Fruit fly (Drosophila melanogaster) whole organism, embryonic: ENCODE measurements around the gene Sf3b2.

ENCODE experiments used
- CG10431 ChIP-seq: fragments of 200-800 bp; sonication (Bioruptor generic); optimal IDR thresholded peaks from 3 replicates; lab custom pipeline; 2018; ENCODE audit warnings: missing biosample characterization, mild to moderate bottlenecking, missing genetic modification characterization
- CG10979 ChIP-seq: fragments of 200-800 bp; sonication (Bioruptor generic); optimal IDR thresholded peaks from 2 replicates; lab custom pipeline; 2018; ENCODE audit warnings: missing biosample characterization, mild to moderate bottlenecking, missing genetic modification characterization, moderate library complexity
- CG11093 ChIP-seq: fragments of 200-800 bp; sonication (Bioruptor generic); IDR thresholded peaks from 3 replicates; pipeline ENCODE4 v1.3.6; 2022; ENCODE audit warnings: missing biosample characterization, missing genetic modification characterization
- CG11560 ChIP-seq: fragments of 200-800 bp; sonication (Bioruptor generic); IDR thresholded peaks from 3 replicates; pipeline ENCODE4 v1.3.6; 2022; ENCODE audit warnings: missing biosample characterization, missing genetic modification characterization
- CG12219 ChIP-seq: fragments of 200-800 bp; sonication (Bioruptor generic); optimal IDR thresholded peaks from 3 replicates; lab custom pipeline; 2018; ENCODE audit warnings: missing biosample characterization, mild to moderate bottlenecking, missing genetic modification characterization
- CG17186 ChIP-seq: fragments of 200-800 bp; sonication (Bioruptor generic); optimal IDR thresholded peaks from 3 replicates; lab custom pipeline; 2017; ENCODE audit warnings: missing biosample characterization, missing genetic modification reagents, missing genetic modification characterization
- CG17829 ChIP-seq: fragments of 200-800 bp; optimal IDR thresholded peaks from 2 replicates; lab custom pipeline; 2019; ENCODE audit warnings: missing biosample characterization, mild to moderate bottlenecking, missing genetic modification characterization, moderate library complexity
- CG18262 ChIP-seq: fragments of 200-800 bp; optimal IDR thresholded peaks from 3 replicates; lab custom pipeline; 2019; ENCODE audit warnings: missing biosample characterization, mild to moderate bottlenecking, missing genetic modification characterization, moderate library complexity
- CG1832 ChIP-seq: fragments of 200-800 bp; sonication (Bioruptor generic); optimal IDR thresholded peaks from 2 replicates; lab custom pipeline; 2017; ENCODE audit warnings: missing biosample characterization, mild to moderate bottlenecking, missing genetic modification characterization, inconsistent platforms
- CG30020 ChIP-seq: fragments of 200-800 bp; optimal IDR thresholded peaks from 2 replicates; lab custom pipeline; 2019; ENCODE audit warnings: missing biosample characterization, mild to moderate bottlenecking, missing genetic modification characterization, moderate library complexity
- CG30403 ChIP-seq: fragments of 200-800 bp; sonication (Bioruptor generic); optimal IDR thresholded peaks from 3 replicates; lab custom pipeline; 2016; ENCODE audit warnings: missing biosample characterization, missing genetic modification characterization
- CG4282 ChIP-seq: fragments of 200-800 bp; sonication (Bioruptor generic); optimal IDR thresholded peaks from 2 replicates; lab custom pipeline; 2016; ENCODE audit warnings: missing biosample characterization, missing genetic modification characterization
- CG4707 ChIP-seq: fragments of 200-800 bp; sonication (Bioruptor generic); optimal IDR thresholded peaks from 2 replicates; lab custom pipeline; 2018; ENCODE audit warnings: missing biosample characterization, mild to moderate bottlenecking, missing genetic modification characterization, moderate library complexity
- CG4730 ChIP-seq: fragments of 200-800 bp; sonication (Bioruptor generic); IDR thresholded peaks from 2 replicates; pipeline ENCODE4 v1.3.6; 2022; ENCODE audit warnings: missing biosample characterization, missing genetic modification characterization
- CG4820 ChIP-seq: fragments of 200-800 bp; sonication (Bioruptor generic); optimal IDR thresholded peaks from 3 replicates; lab custom pipeline; 2016; ENCODE audit warnings: missing biosample characterization, missing genetic modification characterization
- CG7372 ChIP-seq: fragments of 200-800 bp; sonication (Bioruptor generic); IDR thresholded peaks from 2 replicates; pipeline ENCODE4 v1.3.6; 2022; ENCODE audit warnings: missing biosample characterization, missing genetic modification characterization
- CG7928 ChIP-seq: fragments of 200-800 bp; sonication (Bioruptor generic); optimal IDR thresholded peaks from 2 replicates; lab custom pipeline; 2017; ENCODE audit warnings: missing biosample characterization, mild to moderate bottlenecking, missing genetic modification characterization
- CG9932 ChIP-seq: fragments of 200-800 bp; sonication (Bioruptor generic); IDR thresholded peaks from 2 replicates; pipeline ENCODE4 v1.3.6; 2022; ENCODE audit warnings: missing biosample characterization, missing genetic modification characterization
- H15 ChIP-seq: fragments of 200-800 bp; sonication (Bioruptor generic); IDR thresholded peaks from 3 replicates; pipeline ENCODE4 v1.3.6; 2022; ENCODE audit warnings: missing biosample characterization, missing genetic modification characterization
- H2.0 ChIP-seq: fragments of 200-800 bp; sonication (Bioruptor generic); IDR thresholded peaks from 2 replicates; pipeline ENCODE4 v1.3.6; 2022; ENCODE audit warnings: missing biosample characterization, missing genetic modification characterization
- Hr51 ChIP-seq, 2 experiments: fragments of 200-800 bp; sonication (Bioruptor generic); optimal IDR thresholded peaks; 2 replicates in 1 of 2; 3 replicates in 1 of 2; lab custom pipeline; 2016 to 2018; ENCODE audit warnings: missing biosample characterization in 2 of 2, missing genetic modification characterization in 2 of 2, mild to moderate bottlenecking in 1 of 2, moderate library complexity in 1 of 2
- Jarid2 ChIP-seq: fragments of 200-800 bp; sonication (Bioruptor generic); optimal IDR thresholded peaks from 3 replicates; lab custom pipeline; 2017; ENCODE audit warnings: mild to moderate bottlenecking, missing biosample characterization, missing genetic modification reagents, missing genetic modification characterization
- Lhr ChIP-seq: fragments of 200-800 bp; sonication (Bioruptor generic); optimal IDR thresholded peaks from 3 replicates; lab custom pipeline; 2017; ENCODE audit warnings: mild to moderate bottlenecking, missing biosample characterization, missing genetic modification reagents, missing genetic modification characterization
- Mrtf ChIP-seq: fragments of 200-800 bp; sonication (Bioruptor generic); IDR thresholded peaks from 3 replicates; pipeline ENCODE4 v1.3.6; 2022; ENCODE audit warnings: missing biosample characterization, missing genetic modification characterization
- NC2α ChIP-seq: fragments of 200-800 bp; sonication (Bioruptor generic); optimal IDR thresholded peaks from 2 replicates; lab custom pipeline; 2016; ENCODE audit warnings: missing biosample characterization, missing genetic modification characterization
- Neu2 ChIP-seq: fragments of 200-800 bp; sonication (Bioruptor generic); optimal IDR thresholded peaks from 3 replicates; lab custom pipeline; 2016; ENCODE audit warnings: missing biosample characterization, missing genetic modification characterization, borderline replicate concordance
- Oaz ChIP-seq: fragments of 200-800 bp; sonication (Bioruptor generic); IDR thresholded peaks from 2 replicates; pipeline ENCODE4 v1.3.6; 2022; ENCODE audit warnings: missing biosample characterization, missing genetic modification characterization
- Opbp ChIP-seq: fragments of 200-800 bp; sonication (Bioruptor generic); IDR thresholded peaks from 3 replicates; pipeline ENCODE4 v1.3.6; 2022; ENCODE audit warnings: missing biosample characterization, missing genetic modification characterization; ENCODE audit not compliant: partially characterized antibody
- PHDP ChIP-seq: fragments of 200-800 bp; sonication (Bioruptor generic); optimal IDR thresholded peaks from 3 replicates; lab custom pipeline; 2018; ENCODE audit warnings: missing biosample characterization, mild to moderate bottlenecking, missing genetic modification characterization, moderate library complexity
- Side ChIP-seq: fragments of 200-800 bp; sonication (Bioruptor generic); optimal IDR thresholded peaks from 2 replicates; lab custom pipeline; 2016; ENCODE audit warnings: missing biosample characterization, missing genetic modification characterization
- Taf1 ChIP-seq: fragments of 200-800 bp; sonication (Bioruptor generic); IDR thresholded peaks from 2 replicates; pipeline ENCODE4 v1.3.6; 2022; ENCODE audit warnings: missing biosample characterization, missing genetic modification characterization
- Xbp1 ChIP-seq: fragments of 200-800 bp; sonication (Bioruptor generic); optimal IDR thresholded peaks from 3 replicates; lab custom pipeline; 2016; ENCODE audit warnings: missing biosample characterization, mild to moderate bottlenecking, missing genetic modification characterization
- abd-A ChIP-seq: fragments of 200-800 bp; sonication (Bioruptor generic); optimal IDR thresholded peaks from 3 replicates; lab custom pipeline; 2019; ENCODE audit warnings: missing biosample characterization, mild to moderate bottlenecking, missing genetic modification characterization, moderate library complexity
- cg ChIP-seq: fragments of 200-800 bp; sonication (Bioruptor generic); optimal IDR thresholded peaks from 3 replicates; lab custom pipeline; 2019; ENCODE audit warnings: missing biosample characterization, mild to moderate bottlenecking, missing genetic modification characterization, moderate library complexity
- chif ChIP-seq, 2 experiments: fragments of 200-800 bp; sonication (Bioruptor generic); optimal IDR thresholded peaks; 3 replicates each; lab custom pipeline; 2016; ENCODE audit warnings: missing biosample characterization in 2 of 2, missing genetic modification characterization in 2 of 2
- chinmo ChIP-seq: fragments of 200-800 bp; sonication (Bioruptor generic); IDR thresholded peaks from 4 replicates; pipeline ENCODE4 v1.3.6; 2022; ENCODE audit warnings: missing biosample characterization, missing genetic modification characterization; ENCODE audit not compliant: partially characterized antibody
- esg ChIP-seq: fragments of 200-800 bp; sonication (Bioruptor generic); conservative IDR thresholded peaks from 2 replicates; pipeline ENCODE4 v1.3.6; 2022; ENCODE audit warnings: missing biosample characterization, missing genetic modification characterization
- eve ChIP-seq, 2 experiments: fragments of >200 bp; optimal IDR thresholded peaks; 2 replicates each; lab custom pipeline; 2017; ENCODE audit warnings: missing biosample characterization in 2 of 2, missing genetic modification characterization in 2 of 2
- fu2 ChIP-seq: fragments of 200-800 bp; sonication (Bioruptor generic); optimal IDR thresholded peaks from 2 replicates; lab custom pipeline; 2016; ENCODE audit warnings: missing biosample characterization, missing genetic modification characterization
- gcm ChIP-seq: fragments of 200-800 bp; sonication (Bioruptor generic); optimal IDR thresholded peaks from 2 replicates; lab custom pipeline; 2019; ENCODE audit warnings: missing biosample characterization, mild to moderate bottlenecking, missing genetic modification characterization, moderate library complexity
- gem ChIP-seq: fragments of 200-800 bp; sonication (Bioruptor generic); optimal IDR thresholded peaks from 2 replicates; lab custom pipeline; 2019; ENCODE audit warnings: missing biosample characterization, mild to moderate bottlenecking, missing genetic modification characterization, moderate library complexity
- inv ChIP-seq: fragments of 200-800 bp; sonication (Bioruptor generic); IDR thresholded peaks from 2 replicates; pipeline ENCODE4 v1.3.6; 2022; ENCODE audit warnings: missing biosample characterization, missing genetic modification characterization; ENCODE audit not compliant: partially characterized antibody
- nau ChIP-seq: fragments of 200-800 bp; sonication (Bioruptor generic); optimal IDR thresholded peaks from 3 replicates; lab custom pipeline; 2017; ENCODE audit warnings: missing biosample characterization, mild to moderate bottlenecking, missing genetic modification characterization, missing genetic modification reagents
- nmo ChIP-seq: fragments of 200-800 bp; sonication (Bioruptor generic); optimal IDR thresholded peaks from 2 replicates; lab custom pipeline; 2018; ENCODE audit warnings: missing biosample characterization, mild to moderate bottlenecking, missing genetic modification characterization, moderate library complexity
- odd ChIP-seq: fragments of 200-800 bp; sonication (Bioruptor generic); optimal IDR thresholded peaks from 2 replicates; lab custom pipeline; 2017; ENCODE audit warnings: missing biosample characterization, mild to moderate bottlenecking, missing genetic modification characterization
- pho ChIP-seq: fragments of 200-800 bp; sonication (Bioruptor generic); optimal IDR thresholded peaks from 2 replicates; lab custom pipeline; 2016; ENCODE audit warnings: missing biosample characterization, missing genetic modification characterization
- pros ChIP-seq: fragments of 200-800 bp; sonication (Bioruptor generic); optimal IDR thresholded peaks from 3 replicates; lab custom pipeline; 2019; ENCODE audit warnings: missing biosample characterization, mild to moderate bottlenecking, missing genetic modification characterization, moderate library complexity
- sim ChIP-seq: fragments of 200-800 bp; sonication (Bioruptor generic); IDR thresholded peaks from 2 replicates; pipeline ENCODE4 v1.3.6; 2022; ENCODE audit warnings: missing biosample characterization, missing genetic modification characterization
- stc ChIP-seq: fragments of 200-800 bp; sonication (Bioruptor generic); IDR thresholded peaks from 2 replicates; pipeline ENCODE4 v1.3.6; 2022; ENCODE audit warnings: missing biosample characterization, missing genetic modification characterization
- vnd ChIP-seq: fragments of 200-800 bp; sonication (Bioruptor generic); IDR thresholded peaks from 3 replicates; pipeline ENCODE4 v1.3.6; 2022; ENCODE audit warnings: missing biosample characterization, missing genetic modification characterization; ENCODE audit not compliant: partially characterized antibody

The Sf3b2 gene

dm6 chr2L:3003399-3003798, 25.6 kb downstream of the Sf3b2 start (continued):
- TF ChIP-seq vnd (GFP tag; lab: Robert Waterston, UW) = no peak
- TF ChIP-seq CG4730 = no peak
- 0 out of 3 replicates have a peak, but pooled peaks have one; percentile 21 for TF ChIP-seq H15 (GFP tag; lab: Robert Waterston, UW)
- no peak for TF ChIP-seq Side (GFP tag; lab: Kevin White, UChicago)
- TF ChIP-seq chif (GFP tag; optimal IDR thresholded peaks at IDR 0.05; lab: Kevin White, UChicago) = no peak
- TF ChIP-seq Taf1 (GFP tag; lab: Robert Waterston, UW) = no peak
- TF ChIP-seq Oaz = no peak
- TF ChIP-seq cg = no peak
- peak; percentile 76 for TF ChIP-seq gem (tag; lab: Kevin White, UChicago)
- peak; percentile 70 for TF ChIP-seq CG4707 (GFP tag; lab: Kevin White, UChicago)
- no peak for TF ChIP-seq Mrtf (GFP tag; lab: Robert Waterston, UW)
- no peak for TF ChIP-seq NC2α (GFP tag; lab: Kevin White, UChicago)
- TF ChIP-seq stc (GFP tag; lab: Robert Waterston, UW) = peak; percentile 67
- TF ChIP-seq CG7928 = no peak
- peak; percentile 28; the same call in 1 of the 3 replicates for TF ChIP-seq CG11093
- peak; percentile 51 for TF ChIP-seq odd (GFP tag; lab: Kevin White, UChicago)
- no peak for TF ChIP-seq fu2 (GFP tag; lab: Kevin White, UChicago)
- peak; percentile 41; the same call in 1 of the 2 replicates for TF ChIP-seq esg (GFP tag; lab: Robert Waterston, UW)
- no peak for TF ChIP-seq CG7372 (GFP tag; lab: Robert Waterston, UW)
- TF ChIP-seq Lhr (GFP tag; lab: Kevin White, UChicago) = peak; percentile 16
- TF ChIP-seq Hr51 (GFP tag; optimal IDR thresholded peaks at IDR 0.05; lab: Kevin White, UChicago) = peak in 1 of 2 experiments; percentile 73
- TF ChIP-seq CG30020 (tag; lab: Kevin White, UChicago) = no peak
- peak; percentile 60 for TF ChIP-seq CG10979 (tag; lab: Kevin White, UChicago)
- no peak for TF ChIP-seq CG10431
- TF ChIP-seq CG11560 = no peak
- TF ChIP-seq sim (GFP tag; lab: Robert Waterston, UW) = no peak
- peak; percentile 63 for TF ChIP-seq nmo (GFP tag; lab: Kevin White, UChicago)
- no peak for TF ChIP-seq abd-A
- TF ChIP-seq pros (GFP tag; lab: Kevin White, UChicago) = no peak
- TF ChIP-seq Opbp (GFP tag; lab: Robert Waterston, UW) = no peak
- TF ChIP-seq CG30403 = peak; percentile 24
- TF ChIP-seq gcm (GFP tag; lab: Kevin White, UChicago) = peak; percentile 50
- TF ChIP-seq PHDP (tag; lab: Kevin White, UChicago) = peak; percentile 76
- TF ChIP-seq Neu2 (GFP tag; lab: Kevin White, UChicago) = no peak
- TF ChIP-seq CG17186 (GFP tag; lab: Kevin White, UChicago) = peak; percentile 2
- TF ChIP-seq CG18262 (tag; lab: Kevin White, UChicago) = peak; percentile 63
- no peak for TF ChIP-seq chinmo (GFP tag; lab: Robert Waterston, UW)
- TF ChIP-seq CG17829 (tag; lab: Kevin White, UChicago) = peak; percentile 27
- TF ChIP-seq pho (GFP tag; lab: Kevin White, UChicago) = no peak
- TF ChIP-seq inv (GFP tag; lab: Robert Waterston, UW) = no peak
- TF ChIP-seq Xbp1 (GFP tag; lab: Kevin White, UChicago) = peak; percentile 33
- TF ChIP-seq H2.0 (GFP tag; lab: Robert Waterston, UW) = 0 out of 2 replicates have a peak, but pooled peaks have one; percentile 25
- no peak for TF ChIP-seq eve (GFP tag; optimal IDR thresholded peaks at IDR 0.05; lab: Kevin White, UChicago)
- no peak for TF ChIP-seq CG1832
- no peak for TF ChIP-seq CG9932
- peak; percentile 54 for TF ChIP-seq nau (GFP tag; lab: Kevin White, UChicago)
- TF ChIP-seq CG4282 (GFP tag; lab: Kevin White, UChicago) = no peak
- TF ChIP-seq CG4820 = peak; percentile 12
- peak; percentile 62 for TF ChIP-seq CG12219 (GFP tag; lab: Kevin White, UChicago)
- no peak for TF ChIP-seq Jarid2 (GFP tag; lab: Kevin White, UChicago)
